Worm (Caenorhabditis elegans) whole organism, L2 larva: ENCODE data around the gene Y82E9BR.20.

Experiments used
- C34F6.9 ChIP-seq: fragments of 150-350 bp; optimal IDR thresholded peaks from 2 replicates; lab custom pipeline; 2014; ENCODE audit warnings: missing biosample characterization, missing genetic modification characterization
- F13H6.1 ChIP-seq: sonication (generic microtip); optimal IDR thresholded peaks from 2 replicates; lab custom pipeline; 2016; ENCODE audit warnings: missing genetic modification characterization, missing compliant biosample characterization
- ZK546.5 ChIP-seq: sonication (generic microtip); optimal IDR thresholded peaks from 2 replicates; lab custom pipeline; 2017; ENCODE audit warnings: missing biosample characterization, missing genetic modification characterization
- ama-1 ChIP-seq: fragments of 150-350 bp; optimal IDR thresholded peaks from 2 replicates; lab custom pipeline; 2018; ENCODE audit warnings: inconsistent platforms
- blmp-1 ChIP-seq: sonication (generic microtip); optimal IDR thresholded peaks from 2 replicates; lab custom pipeline; 2017; ENCODE audit warnings: missing genetic modification characterization, mild to moderate bottlenecking, missing compliant biosample characterization, antibody characterized with exemption, moderate library complexity; ENCODE audit not compliant: insufficient read depth
- ceh-82 ChIP-seq: fragments of 150-350 bp; optimal IDR thresholded peaks from 2 replicates; lab custom pipeline; 2014; ENCODE audit warnings: missing biosample characterization, missing genetic modification characterization
- crh-2 ChIP-seq: sonication (generic microtip); optimal IDR thresholded peaks from 2 replicates; lab custom pipeline; 2017; ENCODE audit warnings: missing biosample characterization, missing genetic modification characterization
- dmd-4 ChIP-seq: sonication (generic microtip); optimal IDR thresholded peaks from 2 replicates; lab custom pipeline; 2017; ENCODE audit warnings: missing biosample characterization, missing genetic modification characterization
- elt-1 ChIP-seq: fragments of 150-350 bp; optimal IDR thresholded peaks from 2 replicates; lab custom pipeline; 2014; ENCODE audit warnings: missing biosample characterization, missing genetic modification characterization
- fos-1 ChIP-seq: fragments of 150-350 bp; optimal IDR thresholded peaks from 2 replicates; lab custom pipeline; 2014; ENCODE audit warnings: missing biosample characterization, missing genetic modification characterization
- gmeb-1 ChIP-seq: fragments of 150-350 bp; optimal IDR thresholded peaks from 2 replicates; lab custom pipeline; 2014; ENCODE audit warnings: missing biosample characterization, missing genetic modification characterization
- lin-39 ChIP-seq: fragments of 150-350 bp; optimal IDR thresholded peaks from 2 replicates; lab custom pipeline; 2014; ENCODE audit warnings: missing biosample characterization, missing genetic modification reagents, missing genetic modification characterization
- lsy-2 ChIP-seq, 2 experiments: fragments of 150-350 bp in 1 of 2; sonication (generic microtip) in 1 of 2; optimal IDR thresholded peaks; 2 replicates each; lab custom pipeline; 2014 to 2017; ENCODE audit warnings: missing biosample characterization in 2 of 2, missing genetic modification characterization in 2 of 2
- mab-5 ChIP-seq: fragments of 150-350 bp; optimal IDR thresholded peaks from 2 replicates; lab custom pipeline; 2014; ENCODE audit warnings: missing biosample characterization, missing genetic modification characterization
- nhr-10 ChIP-seq: sonication (generic microtip); optimal IDR thresholded peaks from 2 replicates; lab custom pipeline; 2017; ENCODE audit warnings: missing biosample characterization, missing genetic modification characterization
- nhr-11 ChIP-seq: fragments of 150-350 bp; optimal IDR thresholded peaks from 2 replicates; lab custom pipeline; 2014; ENCODE audit warnings: missing biosample characterization, missing genetic modification characterization
- nhr-12 ChIP-seq: fragments of 150-350 bp; optimal IDR thresholded peaks from 2 replicates; lab custom pipeline; 2014; ENCODE audit warnings: missing biosample characterization, missing genetic modification characterization
- nhr-21 ChIP-seq: fragments of 150-350 bp; optimal IDR thresholded peaks from 2 replicates; lab custom pipeline; 2014; ENCODE audit warnings: missing biosample characterization, missing genetic modification characterization
- nhr-23 ChIP-seq: fragments of 150-350 bp; optimal IDR thresholded peaks from 2 replicates; lab custom pipeline; 2014; ENCODE audit warnings: missing biosample characterization, missing genetic modification reagents, missing genetic modification characterization
- nhr-237 ChIP-seq: fragments of 150-350 bp; optimal IDR thresholded peaks from 2 replicates; lab custom pipeline; 2014; ENCODE audit warnings: missing biosample characterization, missing genetic modification characterization
- nhr-25 ChIP-seq: fragments of 150-350 bp; sonication (generic microtip); optimal IDR thresholded peaks from 3 replicates; lab custom pipeline; 2014; ENCODE audit warnings: missing biosample characterization, missing genetic modification characterization
- nhr-77 ChIP-seq: fragments of 150-350 bp; optimal IDR thresholded peaks from 2 replicates; lab custom pipeline; 2014; ENCODE audit warnings: missing biosample characterization, missing genetic modification characterization
- peb-1 ChIP-seq: fragments of 150-350 bp; optimal IDR thresholded peaks from 2 replicates; lab custom pipeline; 2014; ENCODE audit warnings: missing biosample characterization, missing genetic modification characterization
- sem-4 ChIP-seq: fragments of 150-350 bp; optimal IDR thresholded peaks from 2 replicates; lab custom pipeline; 2014; ENCODE audit warnings: missing biosample characterization, missing genetic modification reagents, missing genetic modification characterization
- sma-3 ChIP-seq: sonication (generic microtip); optimal IDR thresholded peaks from 2 replicates; lab custom pipeline; 2016; ENCODE audit warnings: missing genetic modification reagents, missing genetic modification characterization, missing compliant biosample characterization
- sma-9 ChIP-seq, 2 experiments: fragments of 150-350 bp in 1 of 2; sonication (generic microtip) in 1 of 2; optimal IDR thresholded peaks; 2 replicates each; lab custom pipeline; 2014 to 2016; ENCODE audit warnings: missing genetic modification characterization in 2 of 2, mild to moderate bottlenecking in 1 of 2, missing biosample characterization in 1 of 2, missing compliant biosample characterization in 1 of 2, missing genetic modification reagents in 1 of 2, moderate library complexity in 1 of 2
- snpc-4 ChIP-seq: fragments of 150-350 bp; optimal IDR thresholded peaks from 2 replicates; lab custom pipeline; 2014; ENCODE audit warnings: missing biosample characterization, missing genetic modification characterization
- unc-55 ChIP-seq: fragments of 150-350 bp; sonication (generic microtip); optimal IDR thresholded peaks from 3 replicates; lab custom pipeline; 2014; ENCODE audit warnings: missing biosample characterization, missing genetic modification reagents, missing genetic modification characterization
- unc-62 ChIP-seq: fragments of 150-350 bp; optimal IDR thresholded peaks from 2 replicates; lab custom pipeline; 2014; ENCODE audit warnings: missing biosample characterization, missing genetic modification reagents, missing genetic modification characterization
- zag-1 ChIP-seq: fragments of 150-350 bp; optimal IDR thresholded peaks from 2 replicates; lab custom pipeline; 2014; ENCODE audit warnings: missing biosample characterization, missing genetic modification characterization
- ztf-11 ChIP-seq: sonication (generic microtip); optimal IDR thresholded peaks from 2 replicates; lab custom pipeline; 2017; ENCODE audit warnings: missing biosample characterization, missing genetic modification characterization
- ztf-4 ChIP-seq: fragments of 150-350 bp; optimal IDR thresholded peaks from 2 replicates; lab custom pipeline; 2014; ENCODE audit warnings: missing biosample characterization, missing genetic modification characterization

The Y82E9BR.20 gene

ce11 chrIII:1392763-1393162 lies 18.6 kb downstream of the Y82E9BR.20 start:
- TF ChIP-seq unc-55 (GFP tag; lab: Kevin White, UChicago) (no peak), nhr-237 (tag; lab: Kevin White, UChicago) (no peak), peb-1 (tag; lab: Kevin White, UChicago) (no peak), crh-2 (tag; lab: Kevin White, UChicago) (peak; percentile 44), blmp-1 (tag; lab: Kevin White, UChicago) (no peak), F13H6.1 (tag; lab: Kevin White, UChicago) (peak; percentile 6), sma-9 (GFP tag; optimal IDR thresholded peaks at IDR 0.05; lab: Kevin White, UChicago) (peak; percentile 2), sma-9 (tag; optimal IDR thresholded peaks at IDR 0.05; lab: Kevin White, UChicago) (no peak), nhr-12 (tag; lab: Kevin White, UChicago) (no peak), nhr-25 (tag; lab: Kevin White, UChicago) (no peak), nhr-77 (tag; lab: Kevin White, UChicago) (no peak), ztf-11 (no peak), sma-3 (peak; percentile 26), nhr-21 (tag; lab: Kevin White, UChicago) (no peak), fos-1 (peak; percentile 84), ztf-4 (no peak), gmeb-1 (tag; lab: Kevin White, UChicago) (peak; percentile 21)

ce11 chrIII:1395355-1395754 lies 21.1 kb downstream of the Y82E9BR.20 start:
- TF ChIP-seq lsy-2 (tag; optimal IDR thresholded peaks at IDR 0.05; lab: Kevin White, UChicago) (no peak), fos-1 (peak; percentile 49), elt-1 (tag; lab: Kevin White, UChicago) (no peak)
- TF ChIP-seq, all 48 proteins: peak for 1

- no peak for TF ChIP-seq snpc-4 (tag; lab: Kevin White, UChicago)
- no peak for TF ChIP-seq lin-39 (tag; lab: Kevin White, UChicago)
- no peak for TF ChIP-seq F13H6.1 (tag; lab: Kevin White, UChicago)
- TF ChIP-seq blmp-1 (tag; lab: Kevin White, UChicago): no peak
- TF ChIP-seq unc-62 (GFP tag; lab: Kevin White, UChicago): no peak
- peak; percentile 45 for TF ChIP-seq sma-9 (GFP tag; optimal IDR thresholded peaks at IDR 0.05; lab: Kevin White, UChicago)
- TF ChIP-seq sma-9 (tag; optimal IDR thresholded peaks at IDR 0.05; lab: Kevin White, UChicago): no peak
- TF ChIP-seq nhr-21 (tag; lab: Kevin White, UChicago): no peak
- no peak for TF ChIP-seq unc-55 (GFP tag; lab: Kevin White, UChicago)
- peak; percentile 91 for TF ChIP-seq fos-1
- no peak for TF ChIP-seq elt-1 (tag; lab: Kevin White, UChicago)
Measured at ce11 chrIII:1398183-1398582, 24.0 kb downstream of the Y82E9BR.20 start.

- no peak for TF ChIP-seq nhr-10 (tag; lab: Kevin White, UChicago)
- no peak for TF ChIP-seq mab-5 (tag; lab: Kevin White, UChicago)
- TF ChIP-seq dmd-4 (tag; lab: Kevin White, UChicago): no peak
- TF ChIP-seq peb-1 (tag; lab: Kevin White, UChicago): no peak
- no peak for TF ChIP-seq nhr-23 (tag; lab: Kevin White, UChicago)
- TF ChIP-seq sem-4 (tag; lab: Kevin White, UChicago): no peak
- TF ChIP-seq fos-1: no peak
- TF ChIP-seq nhr-11: no peak
- no peak for TF ChIP-seq zag-1
- TF ChIP-seq unc-55 (GFP tag; lab: Kevin White, UChicago): no peak
- TF ChIP-seq ztf-11: no peak
- TF ChIP-seq ztf-4: no peak
- no peak for TF ChIP-seq lsy-2 (tag; optimal IDR thresholded peaks at IDR 0.05; lab: Kevin White, UChicago)
- no peak for TF ChIP-seq C34F6.9 (tag; lab: Kevin White, UChicago)
- no peak for TF ChIP-seq ama-1 (lab: Kevin White, UChicago)
- TF ChIP-seq ceh-82 (tag; lab: Kevin White, UChicago): no peak
- TF ChIP-seq, all 48 proteins: peak for 0
Measured at ce11 chrIII:1399670-1400069, 25.5 kb downstream of the Y82E9BR.20 start, which contains the start of gene pals-16. pals-16 (plus strand) TSS chrIII:1399970.

ce11 chrIII:1401497-1401990 lies 27.3 kb downstream of the Y82E9BR.20 start, which contains the start of gene pals-19:
pals-19 (plus strand) TSS chrIII:1401940.
- TF ChIP-seq fos-1 (peak; percentile 82), ceh-82 (tag; lab: Kevin White, UChicago) (no peak), ZK546.5 (tag; lab: Kevin White, UChicago) (no peak)
